Worm (Caenorhabditis elegans) whole organism, L4 larva: ENCODE measurements around the gene atgp-2.
A peak's percentile ranks its signal among the peaks of the same experiment; 100 is the strongest.

Experiments
- F44E2.7 ChIP-seq: fragments of 200-800 bp; sonication (Bioruptor generic); IDR thresholded peaks from 2 replicates; pipeline ENCODE4 v2.1.2; 2022; ENCODE audit warnings: missing genetic modification characterization, missing compliant biosample characterization
- R02D3.7 ChIP-seq: fragments of 150-350 bp; sonication (generic microtip); optimal IDR thresholded peaks from 3 replicates; lab custom pipeline; 2014; ENCODE audit warnings: missing biosample characterization, missing genetic modification characterization
- T26A8.4 ChIP-seq: fragments of 200-800 bp; sonication (Bioruptor generic); IDR thresholded peaks from 2 replicates; pipeline ENCODE4 v1.3.6; 2022; ENCODE audit warnings: missing genetic modification characterization, missing compliant biosample characterization
- Y105C5A.15 ChIP-seq: fragments of 200-800 bp; sonication (Bioruptor generic); IDR thresholded peaks from 2 replicates; pipeline ENCODE4 v1.3.6; 2022; ENCODE audit warnings: missing genetic modification characterization, missing compliant biosample characterization
- Y75B8A.6 ChIP-seq: fragments of 200-800 bp; sonication (Bioruptor generic); IDR thresholded peaks from 2 replicates; pipeline ENCODE4 v1.3.6; 2022; ENCODE audit warnings: missing genetic modification reagents, missing genetic modification characterization, missing compliant biosample characterization
- ZK546.5 ChIP-seq, 2 experiments: sonication (generic microtip); optimal IDR thresholded peaks; 2 replicates each; lab custom pipeline; 2017; ENCODE audit warnings: missing biosample characterization in 2 of 2, missing genetic modification characterization in 2 of 2
- aha-1 ChIP-seq: fragments of 150-350 bp; peaks from one replicate; lab custom pipeline; 2014; ENCODE audit warnings: missing biosample characterization, missing genetic modification characterization
- arid-1 ChIP-seq: fragments of 200-800 bp; sonication (Bioruptor generic); conservative IDR thresholded peaks from 2 replicates; pipeline ENCODE4 v1.3.6; 2022; ENCODE audit warnings: missing genetic modification reagents, missing genetic modification characterization, missing compliant biosample characterization
- ceh-20 ChIP-seq: fragments of 200-800 bp; sonication (Bioruptor generic); IDR thresholded peaks from 2 replicates; pipeline ENCODE4 v1.3.6; 2022; ENCODE audit warnings: missing genetic modification reagents, missing genetic modification characterization, missing compliant biosample characterization
- ceh-28 ChIP-seq: fragments of 150-350 bp; optimal IDR thresholded peaks from 2 replicates; lab custom pipeline; 2014; ENCODE audit warnings: missing biosample characterization, missing genetic modification reagents, missing genetic modification characterization
- ceh-62 ChIP-seq: sonication (generic microtip); optimal IDR thresholded peaks from 2 replicates; lab custom pipeline; 2017; ENCODE audit warnings: missing biosample characterization, missing genetic modification characterization
- ceh-82 ChIP-seq: sonication (generic microtip); optimal IDR thresholded peaks from 2 replicates; lab custom pipeline; 2017; ENCODE audit warnings: missing biosample characterization, missing genetic modification characterization
- ctbp-1 ChIP-seq: fragments of 200-800 bp; sonication (Bioruptor generic); IDR thresholded peaks from 2 replicates; pipeline ENCODE4 v1.3.6; 2022; ENCODE audit warnings: missing genetic modification reagents, missing genetic modification characterization, missing compliant biosample characterization
- daf-12 ChIP-seq: fragments of 150-350 bp; optimal IDR thresholded peaks from 2 replicates; lab custom pipeline; 2014; ENCODE audit warnings: missing biosample characterization, missing genetic modification reagents, missing genetic modification characterization
- dmd-6 ChIP-seq: fragments of 200-800 bp; sonication (Bioruptor generic); IDR thresholded peaks from 2 replicates; pipeline ENCODE4 v1.3.6; 2022; ENCODE audit warnings: missing genetic modification reagents, missing genetic modification characterization, missing compliant biosample characterization
- duxl-1 ChIP-seq: sonication (generic microtip); optimal IDR thresholded peaks from 2 replicates; lab custom pipeline; 2016; ENCODE audit warnings: mild to moderate bottlenecking, missing genetic modification characterization, moderate library complexity, missing compliant biosample characterization; ENCODE audit not compliant: poor library complexity
- dve-1 ChIP-seq: sonication (generic microtip); optimal IDR thresholded peaks from 2 replicates; lab custom pipeline; 2017; ENCODE audit warnings: antibody characterized with exemption, mild to moderate bottlenecking, missing genetic modification characterization, missing compliant biosample characterization; ENCODE audit not compliant: insufficient read depth
- egl-27 ChIP-seq: sonication (generic microtip); optimal IDR thresholded peaks from 3 replicates; lab custom pipeline; 2017; ENCODE audit warnings: missing biosample characterization, missing genetic modification reagents, missing genetic modification characterization
- fkh-10 ChIP-seq: fragments of 150-350 bp; optimal IDR thresholded peaks from 2 replicates; lab custom pipeline; 2014; ENCODE audit warnings: missing biosample characterization, missing genetic modification reagents, missing genetic modification characterization
- hif-1 ChIP-seq, 2 experiments: sonication (generic microtip); optimal IDR thresholded peaks; 2 replicates each; lab custom pipeline; 2016 to 2017; ENCODE audit warnings: missing compliant biosample characterization in 2 of 2, missing genetic modification characterization in 2 of 2, missing genetic modification reagents in 2 of 2, missing genotype in 2 of 2, mild to moderate bottlenecking in 1 of 2
- hlh-30 ChIP-seq: sonication (generic microtip); optimal IDR thresholded peaks from 2 replicates; lab custom pipeline; 2017; ENCODE audit warnings: antibody characterized with exemption, mild to moderate bottlenecking, missing genetic modification characterization, missing compliant biosample characterization; ENCODE audit not compliant: insufficient read depth
- hmg-1.1 ChIP-seq: fragments of 200-800 bp; sonication (Bioruptor generic); IDR thresholded peaks from 2 replicates; pipeline ENCODE4 v1.3.6; 2022; ENCODE audit warnings: missing genetic modification reagents, missing genetic modification characterization, missing compliant biosample characterization
- lim-7 ChIP-seq: fragments of 200-800 bp; sonication (Bioruptor generic); IDR thresholded peaks from 2 replicates; pipeline ENCODE4 v1.3.6; 2022; ENCODE audit warnings: missing genetic modification characterization, missing compliant biosample characterization
- lin-1 ChIP-seq: fragments of 200-800 bp; sonication (Bioruptor generic); IDR thresholded peaks from 2 replicates; pipeline ENCODE4 v1.3.6; 2022; ENCODE audit warnings: missing genetic modification reagents, missing genetic modification characterization, missing compliant biosample characterization
- madf-5 ChIP-seq, 2 experiments: fragments of 200-800 bp; sonication (Bioruptor generic); IDR thresholded peaks; 2 replicates each; pipeline ENCODE4 v1.3.6; 2022; ENCODE audit warnings: missing compliant biosample characterization in 2 of 2, missing genetic modification characterization in 2 of 2
- madf-9 ChIP-seq: fragments of 200-800 bp; sonication (Bioruptor generic); conservative IDR thresholded peaks from 2 replicates; pipeline ENCODE4 v1.3.6; 2022; ENCODE audit warnings: missing genetic modification reagents, missing genetic modification characterization, missing compliant biosample characterization
- mdl-1 ChIP-seq, 2 experiments: fragments of 150-350 bp in 1 of 2; sonication (generic microtip) in 1 of 2; optimal IDR thresholded peaks; 2 replicates each; lab custom pipeline; 2014 to 2017; ENCODE audit warnings: missing biosample characterization in 2 of 2, missing genetic modification characterization in 2 of 2
- mep-1 ChIP-seq: fragments of 150-350 bp; sonication (generic microtip); optimal IDR thresholded peaks from 3 replicates; lab custom pipeline; 2014; ENCODE audit warnings: missing biosample characterization, missing genetic modification characterization
- nhr-10 ChIP-seq: fragments of 150-350 bp; optimal IDR thresholded peaks from 2 replicates; lab custom pipeline; 2014; ENCODE audit warnings: missing biosample characterization, missing genetic modification characterization
- nhr-11 ChIP-seq: fragments of 150-350 bp; optimal IDR thresholded peaks from 2 replicates; lab custom pipeline; 2014; ENCODE audit warnings: missing biosample characterization, missing genetic modification characterization
- nhr-111 ChIP-seq: fragments of 200-800 bp; sonication (Bioruptor generic); optimal IDR thresholded peaks from 2 replicates; lab custom pipeline; 2018; ENCODE audit warnings: mild to moderate bottlenecking, missing genetic modification characterization, missing compliant biosample characterization
- nhr-28 ChIP-seq: fragments of 150-350 bp; optimal IDR thresholded peaks from 2 replicates; lab custom pipeline; 2014; ENCODE audit warnings: missing biosample characterization, missing genetic modification characterization
- nhr-41 ChIP-seq: fragments of 200-800 bp; sonication (Bioruptor generic); IDR thresholded peaks from 2 replicates; pipeline ENCODE4 v1.3.6; 2022; ENCODE audit warnings: missing genetic modification reagents, missing genetic modification characterization, missing compliant biosample characterization
- nhr-42 ChIP-seq: fragments of 200-800 bp; sonication (Bioruptor generic); IDR thresholded peaks from 2 replicates; pipeline ENCODE4 v1.3.6; 2022; ENCODE audit warnings: missing genetic modification characterization, missing compliant biosample characterization
- nhr-48 ChIP-seq: sonication (generic microtip); optimal IDR thresholded peaks from 2 replicates; lab custom pipeline; 2016; ENCODE audit warnings: mild to moderate bottlenecking, missing genetic modification characterization, missing compliant biosample characterization
- nhr-77 ChIP-seq: fragments of 150-350 bp; optimal IDR thresholded peaks from 2 replicates; lab custom pipeline; 2014; ENCODE audit warnings: missing biosample characterization, missing genetic modification characterization
- pha-4 ChIP-seq, 2 experiments: fragments of 150-350 bp in 1 of 2; fragments of 200-800 bp in 1 of 2; sonication (Bioruptor generic) in 1 of 2; IDR thresholded peaks in 1 of 2; optimal IDR thresholded peaks in 1 of 2; 2 replicates each; pipeline versions ENCODE4 v1.3.6 to Lab custom; 2014 to 2022; ENCODE audit warnings: missing genetic modification characterization in 2 of 2, missing genetic modification reagents in 2 of 2, missing biosample characterization in 1 of 2, missing compliant biosample characterization in 1 of 2
- pqm-1 ChIP-seq: sonication (generic microtip); optimal IDR thresholded peaks from 2 replicates; lab custom pipeline; 2017; ENCODE audit warnings: missing biosample characterization, missing genetic modification characterization
- rbr-2 ChIP-seq: sonication (generic microtip); optimal IDR thresholded peaks from 2 replicates; lab custom pipeline; 2016; ENCODE audit warnings: missing genotype, missing genetic modification characterization, missing compliant biosample characterization
- saeg-2 ChIP-seq: fragments of 200-800 bp; sonication (Bioruptor generic); IDR thresholded peaks from 2 replicates; pipeline ENCODE4 v1.3.6; 2022; ENCODE audit warnings: missing genetic modification reagents, missing genetic modification characterization, missing compliant biosample characterization
- sdz-12 ChIP-seq: fragments of 200-800 bp; sonication (Bioruptor generic); optimal IDR thresholded peaks from 2 replicates; lab custom pipeline; 2018; ENCODE audit warnings: mild to moderate bottlenecking, missing genetic modification characterization, missing compliant biosample characterization
- spr-1 ChIP-seq: sonication (generic microtip); optimal IDR thresholded peaks from 2 replicates; lab custom pipeline; 2016; ENCODE audit warnings: mild to moderate bottlenecking, missing genetic modification characterization, missing compliant biosample characterization
- tra-1 ChIP-seq: fragments of 200-800 bp; sonication (Bioruptor generic); IDR thresholded peaks from 2 replicates; pipeline ENCODE4 v1.3.6; 2022; ENCODE audit warnings: missing genetic modification reagents, missing genetic modification characterization, missing compliant biosample characterization
- zag-1 ChIP-seq: fragments of 150-350 bp; optimal IDR thresholded peaks from 2 replicates; lab custom pipeline; 2014; ENCODE audit warnings: missing biosample characterization, missing genetic modification characterization
- zfp-2 ChIP-seq: sonication (generic microtip); optimal IDR thresholded peaks from 2 replicates; lab custom pipeline; 2016; ENCODE audit warnings: mild to moderate bottlenecking, missing genetic modification characterization, missing compliant biosample characterization
- zip-11 ChIP-seq: fragments of 200-800 bp; sonication (Bioruptor generic); IDR thresholded peaks from 2 replicates; pipeline ENCODE4 v1.3.6; 2022; ENCODE audit warnings: missing genetic modification characterization, missing compliant biosample characterization
- ztf-11 ChIP-seq: fragments of 150-350 bp; optimal IDR thresholded peaks from 2 replicates; lab custom pipeline; 2014; ENCODE audit warnings: missing biosample characterization, missing genetic modification characterization
- ztf-7 ChIP-seq: fragments of 150-350 bp; optimal IDR thresholded peaks from 2 replicates; lab custom pipeline; 2014; ENCODE audit warnings: missing biosample characterization, missing genetic modification characterization

atgp-2 gene

ce11 chrII:14645290-14645689 lies 1.4 kb upstream of the atgp-2 start (continued):
- TF ChIP-seq nhr-111 (GFP tag; lab: Kevin White, UChicago) (no peak), zag-1 (no peak), Y105C5A.15 (GFP tag; lab: Robert Waterston, UW) (no peak), ceh-62 (no peak), nhr-77 (tag; lab: Kevin White, UChicago) (no peak), arid-1 (GFP tag; lab: Robert Waterston, UW) (no peak), hif-1 (tag; optimal IDR thresholded peaks at IDR 0.05; lab: Kevin White, UChicago) (no peak), ztf-7 (no peak), nhr-48 (tag; lab: Kevin White, UChicago) (no peak), ctbp-1 (GFP tag; lab: Robert Waterston, UW) (no peak), dve-1 (no peak), R02D3.7 (tag; lab: Kevin White, UChicago) (no peak), Y75B8A.6 (no peak), nhr-42 (GFP tag; lab: Robert Waterston, UW) (no peak), lim-7 (GFP tag; lab: Robert Waterston, UW) (no peak), fkh-10 (GFP tag; lab: Kevin White, UChicago) (no peak), ztf-11 (tag; lab: Kevin White, UChicago) (no peak), saeg-2 (no peak), dmd-6 (GFP tag; lab: Robert Waterston, UW) (no peak; the same call in 1 of the 2 replicates), egl-27 (no peak), nhr-10 (tag; lab: Kevin White, UChicago) (no peak), daf-12 (no peak), nhr-41 (GFP tag; lab: Robert Waterston, UW) (no peak), pha-4 (GFP tag; IDR thresholded peaks at IDR 0.05; lab: Robert Waterston, UW) (no peak), pha-4 (tag; optimal IDR thresholded peaks at IDR 0.05; lab: Kevin White, UChicago) (no peak), ceh-82 (tag; lab: Kevin White, UChicago) (no peak), hmg-1.1 (GFP tag; lab: Robert Waterston, UW) (peak; percentile 73), ZK546.5 (tag; optimal IDR thresholded peaks at IDR 0.05; lab: Kevin White, UChicago) (no peak), ceh-28 (no peak), T26A8.4 (no peak), rbr-2 (peak; percentile 50), ceh-20 (GFP tag; lab: Robert Waterston, UW) (peak; percentile 78), nhr-11 (tag; lab: Kevin White, UChicago) (peak; percentile 59), lin-1 (GFP tag; lab: Robert Waterston, UW) (no peak), aha-1 (peak; percentile 1), zfp-2 (tag; lab: Kevin White, UChicago) (no peak), madf-9 (GFP tag; lab: Robert Waterston, UW) (no peak), pqm-1 (tag; lab: Kevin White, UChicago) (no peak), madf-5 (GFP tag; IDR thresholded peaks at IDR 0.05; lab: Robert Waterston, UW) (no peak), spr-1 (tag; lab: Kevin White, UChicago) (no peak), F44E2.7 (GFP tag; lab: Robert Waterston, UW) (no peak), mdl-1 (tag; optimal IDR thresholded peaks at IDR 0.05; lab: Kevin White, UChicago) (peak in 1 of 2 experiments; percentile 54), zip-11 (GFP tag; lab: Robert Waterston, UW) (no peak), sdz-12 (GFP tag; lab: Kevin White, UChicago) (no peak), hlh-30 (tag; lab: Kevin White, UChicago) (peak; percentile 8), mep-1 (tag; lab: Kevin White, UChicago) (peak; percentile 24), nhr-28 (tag; lab: Kevin White, UChicago) (peak; percentile 8), tra-1 (GFP tag; lab: Robert Waterston, UW) (0 out of 2 replicates have a peak, but pooled peaks have one; percentile 25), duxl-1 (tag; lab: Kevin White, UChicago) (no peak)
